Fruit fly (Drosophila melanogaster) S2 (cell line): ENCODE data around the gene VhaM9.7-d.
"Not testable (repeated sequence)": the region's sequence is repeated elsewhere in the genome, so short reads cannot be mapped to it uniquely, and the experiment has no call there.

ENCODE experiments used
- CG8478 ChIP-seq: fragments of >200 bp; optimal IDR thresholded peaks from 2 replicates; lab custom pipeline; 2018
- CTCF ChIP-seq, 2 experiments: fragments of >200 bp; optimal IDR thresholded peaks; 2 replicates each; lab custom pipeline; 2018

DNA sequence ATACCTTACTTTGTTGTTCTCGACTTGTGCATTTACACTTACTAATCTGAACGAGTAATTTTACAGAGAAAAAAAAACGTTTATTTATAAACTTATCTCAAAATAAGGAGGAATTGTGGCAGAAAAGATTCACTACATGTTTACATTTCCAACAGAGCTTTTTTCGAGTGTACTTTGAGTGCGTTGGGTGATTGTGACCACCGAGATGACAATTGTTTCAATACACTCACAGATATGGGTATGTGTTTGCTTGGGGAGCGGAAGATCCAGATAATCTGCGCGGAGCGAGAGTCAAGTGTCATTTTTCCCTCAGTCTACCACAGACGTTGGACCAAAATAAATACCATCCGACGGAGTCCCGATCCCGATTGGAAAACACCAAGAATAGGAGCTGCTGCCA lies 17.7 kb downstream of the VhaM9.7-d start, which contains the start of gene CG31274:
- TF ChIP-seq CTCF (optimal IDR thresholded peaks at IDR 0.05; lab: Kevin White, UChicago); CG8478: not testable (repeated sequence)
